Worm (Caenorhabditis elegans) whole organism, midembryonic: ENCODE data around the gene myo-2.

Experiments
- cog-1 ChIP-seq: sonication (generic microtip); optimal IDR thresholded peaks from 2 replicates; lab custom pipeline; 2016; ENCODE audit warnings: missing genetic modification characterization, missing compliant biosample characterization
- klf-2 ChIP-seq: fragments of 200-800 bp; sonication (Bioruptor generic); conservative IDR thresholded peaks from 2 replicates; pipeline ENCODE4 v1.3.6; 2022; ENCODE audit warnings: missing genetic modification reagents, missing genetic modification characterization, missing compliant biosample characterization
- ref-1 ChIP-seq: fragments of 200-800 bp; sonication (Bioruptor generic); conservative IDR thresholded peaks from 2 replicates; pipeline ENCODE4 v1.3.6; 2022; ENCODE audit warnings: missing genetic modification reagents, missing genetic modification characterization, missing compliant biosample characterization
- ztf-23 ChIP-seq: fragments of 200-800 bp; sonication (Bioruptor generic); IDR thresholded peaks from 2 replicates; pipeline ENCODE4 v1.3.6; 2022; ENCODE audit warnings: missing genetic modification reagents, missing genetic modification characterization, missing compliant biosample characterization

- TF ChIP-seq ztf-23 (GFP tag; lab: Robert Waterston, UW) = no peak
- no peak for TF ChIP-seq cog-1 (tag; lab: Kevin White, UChicago)
- no peak for TF ChIP-seq klf-2 (GFP tag; lab: Robert Waterston, UW)
- no peak for TF ChIP-seq ref-1
Measured at ce11 chrX:12509334-12509944, 41.6 kb downstream of the myo-2 start.
